Fruit fly (Drosophila melanogaster) whole organism, wandering third instar larva: ENCODE data around the gene CG32369.
A peak's percentile ranks its signal among the peaks of the same experiment; 100 is the strongest.

Source experiments
- Abd-B ChIP-seq: fragments of >200 bp; optimal IDR thresholded peaks from 2 replicates; lab custom pipeline; 2017; ENCODE audit warnings: missing biosample characterization, missing genetic modification characterization
- CG32264 ChIP-seq: fragments of 200-800 bp; sonication (Bioruptor generic); optimal IDR thresholded peaks from 2 replicates; lab custom pipeline; 2016; ENCODE audit warnings: missing biosample characterization, missing genetic modification characterization
- CrebA ChIP-seq: fragments of 200-800 bp; sonication (Bioruptor generic); optimal IDR thresholded peaks from 2 replicates; lab custom pipeline; 2016; ENCODE audit warnings: missing biosample characterization, mild to moderate bottlenecking, missing genetic modification characterization, borderline replicate concordance
- Dfd ChIP-seq: fragments of >200 bp; optimal IDR thresholded peaks from 2 replicates; lab custom pipeline; 2017; ENCODE audit warnings: missing biosample characterization, missing genetic modification characterization
- Dif ChIP-seq: fragments of 200-275, 200-300 bp; sonication (Bioruptor generic); optimal IDR thresholded peaks from 2 replicates; lab custom pipeline; 2018; ENCODE audit warnings: missing biosample characterization, missing genetic modification characterization; ENCODE audit not compliant: partially characterized antibody
- GATAd ChIP-seq: sonication (Bioruptor generic); optimal IDR thresholded peaks from 2 replicates; lab custom pipeline; 2016; ENCODE audit warnings: missing biosample characterization, missing genetic modification characterization
- HLH106 ChIP-seq: fragments of 200-800 bp; optimal IDR thresholded peaks from 3 replicates; lab custom pipeline; 2019; ENCODE audit warnings: missing biosample characterization, mild to moderate bottlenecking, missing genetic modification characterization, moderate library complexity
- Hnf4 ChIP-seq: fragments of 200-800 bp; sonication (Bioruptor generic); optimal IDR thresholded peaks from 2 replicates; lab custom pipeline; 2016; ENCODE audit warnings: missing biosample characterization, mild to moderate bottlenecking, missing genetic modification characterization
- Hr78 ChIP-seq: fragments of >200 bp; optimal IDR thresholded peaks from 2 replicates; lab custom pipeline; 2017; ENCODE audit warnings: missing biosample characterization, missing genetic modification characterization
- Hr83 ChIP-seq: fragments of 200-300 bp; sonication (Bioruptor generic); optimal IDR thresholded peaks from 2 replicates; lab custom pipeline; 2016; ENCODE audit warnings: missing biosample characterization, mild to moderate bottlenecking, missing genetic modification characterization, moderate library complexity; ENCODE audit not compliant: poor library complexity, severe bottlenecking
- Jra ChIP-seq: sonication (Bioruptor generic); optimal IDR thresholded peaks from 2 replicates; lab custom pipeline; 2016; ENCODE audit warnings: missing biosample characterization, missing genetic modification characterization
- Mio ChIP-seq: sonication (Bioruptor generic); optimal IDR thresholded peaks from 2 replicates; lab custom pipeline; 2016; ENCODE audit warnings: missing biosample characterization, missing genetic modification characterization
- Myc ChIP-seq: fragments of >200 bp; optimal IDR thresholded peaks from 2 replicates; lab custom pipeline; 2017
- Rel ChIP-seq, 2 experiments: fragments of 200-800 bp; sonication (Bioruptor generic) in 1 of 2; optimal IDR thresholded peaks; 2 replicates in 1 of 2; 3 replicates in 1 of 2; lab custom pipeline; 2016 to 2019; ENCODE audit warnings: mild to moderate bottlenecking in 2 of 2, missing biosample characterization in 2 of 2, missing genetic modification characterization in 2 of 2, moderate library complexity in 1 of 2
- Sp1 ChIP-seq: fragments of 200-800 bp; sonication (Bioruptor generic); optimal IDR thresholded peaks from 3 replicates; lab custom pipeline; 2019; ENCODE audit warnings: missing biosample characterization, mild to moderate bottlenecking, missing genetic modification characterization, moderate library complexity
- Vsx2 ChIP-seq: fragments of 200-300, 225-300 bp; sonication (Bioruptor generic); optimal IDR thresholded peaks from 2 replicates; lab custom pipeline; 2018; ENCODE audit warnings: missing biosample characterization, missing genetic modification characterization; ENCODE audit not compliant: partially characterized antibody
- brk ChIP-seq: fragments of 200-800 bp; sonication (Bioruptor generic); optimal IDR thresholded peaks from 2 replicates; lab custom pipeline; 2016; ENCODE audit warnings: missing biosample characterization, mild to moderate bottlenecking, missing genetic modification characterization
- dl ChIP-seq, 2 experiments: fragments of 175-275, 200-275 bp in 1 of 2; fragments of 200-275 bp in 1 of 2; sonication (Bioruptor generic); optimal IDR thresholded peaks; lab custom pipeline; 2018; ENCODE audit warnings: mild to moderate bottlenecking in 2 of 2, missing biosample characterization in 2 of 2, missing genetic modification characterization in 2 of 2, moderate library complexity in 2 of 2; ENCODE audit not compliant: partially characterized antibody in 2 of 2, insufficient read depth in 1 of 2
- dmrt93B ChIP-seq: fragments of 200-800 bp; sonication (Bioruptor generic); optimal IDR thresholded peaks from 2 replicates; lab custom pipeline; 2018; ENCODE audit warnings: missing biosample characterization, mild to moderate bottlenecking, missing genetic modification characterization
- ey ChIP-seq: fragments of 200-800 bp; sonication (Bioruptor generic); optimal IDR thresholded peaks from 2 replicates; lab custom pipeline; 2016; ENCODE audit warnings: missing biosample characterization, missing genetic modification characterization
- foxo ChIP-seq, 2 experiments: fragments of 200-800 bp; sonication (Bioruptor generic); optimal IDR thresholded peaks; 2 replicates in 1 of 2; 3 replicates in 1 of 2; lab custom pipeline; 2016 to 2017; ENCODE audit warnings: missing biosample characterization in 2 of 2, missing genetic modification characterization in 2 of 2
- fru ChIP-seq: fragments of 200-800 bp; sonication (Bioruptor generic); optimal IDR thresholded peaks from 3 replicates; lab custom pipeline; 2016; ENCODE audit warnings: missing biosample characterization, mild to moderate bottlenecking, missing genetic modification characterization
- h ChIP-seq: fragments of 200-800 bp; sonication (Bioruptor generic); optimal IDR thresholded peaks from 3 replicates; lab custom pipeline; 2016; ENCODE audit warnings: missing biosample characterization, mild to moderate bottlenecking, missing genetic modification characterization
- jim ChIP-seq: fragments of 175-275, 200-325 bp; sonication (Bioruptor generic); optimal IDR thresholded peaks from 2 replicates; lab custom pipeline; 2016; ENCODE audit warnings: missing biosample characterization, mild to moderate bottlenecking, missing genetic modification characterization
- lola ChIP-seq: fragments of >200 bp; optimal IDR thresholded peaks from 2 replicates; lab custom pipeline; 2017; ENCODE audit warnings: missing biosample characterization, missing genetic modification characterization
- pan ChIP-seq: fragments of >200 bp; optimal IDR thresholded peaks from 2 replicates; lab custom pipeline; 2017
- psq ChIP-seq: fragments of 200-800 bp; sonication (Bioruptor generic); optimal IDR thresholded peaks from 3 replicates; lab custom pipeline; 2017; ENCODE audit warnings: missing biosample characterization, mild to moderate bottlenecking, missing genetic modification characterization, moderate library complexity
- rgr ChIP-seq: fragments of 200-800 bp; sonication (Bioruptor generic); optimal IDR thresholded peaks from 3 replicates; lab custom pipeline; 2016; ENCODE audit warnings: missing biosample characterization, mild to moderate bottlenecking, missing genetic modification characterization
- sage ChIP-seq: fragments of 200-800 bp; sonication (Bioruptor generic); optimal IDR thresholded peaks from 2 replicates; lab custom pipeline; 2016; ENCODE audit warnings: missing biosample characterization, mild to moderate bottlenecking, missing genetic modification characterization
- sv ChIP-seq: fragments of 200-800 bp; sonication (Bioruptor generic); optimal IDR thresholded peaks from 3 replicates; lab custom pipeline; 2016; ENCODE audit warnings: missing biosample characterization, missing genetic modification characterization
- tai ChIP-seq: sonication (Bioruptor generic); optimal IDR thresholded peaks from 2 replicates; lab custom pipeline; 2016; ENCODE audit warnings: missing biosample characterization, missing genetic modification characterization
- usp ChIP-seq: fragments of >200 bp; optimal IDR thresholded peaks from 2 replicates; lab custom pipeline; 2017; ENCODE audit warnings: missing biosample characterization, missing genetic modification characterization
- woc ChIP-seq: sonication (Bioruptor generic); optimal IDR thresholded peaks from 2 replicates; lab custom pipeline; 2016; ENCODE audit warnings: missing biosample characterization, mild to moderate bottlenecking, missing genetic modification characterization

The CG32369 gene

DNA sequence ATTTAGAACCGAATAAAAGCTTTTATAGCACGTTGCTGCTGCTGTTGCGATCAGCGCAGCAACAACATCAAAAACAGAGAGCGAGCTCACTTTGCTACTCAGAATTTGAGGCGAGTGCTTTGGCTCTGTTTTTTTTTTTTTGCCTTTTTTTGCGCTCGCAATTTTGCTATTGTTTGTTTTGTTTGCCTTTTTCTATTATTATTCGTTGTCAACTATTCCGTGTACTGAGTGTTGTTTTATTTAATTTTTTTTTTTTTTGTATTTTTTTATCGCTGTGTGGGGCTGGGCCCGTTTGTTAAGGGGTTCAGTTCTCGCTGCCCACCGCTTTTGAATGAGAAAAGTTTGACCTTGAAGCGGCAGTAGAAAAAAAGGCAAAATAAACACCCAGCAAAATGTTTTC lies 17.1 kb upstream of the CG32369 start:
- TF ChIP-seq lola (GFP tag; lab: Kevin White, UChicago): no peak
- no peak for TF ChIP-seq CrebA
- TF ChIP-seq sage (GFP tag; lab: Kevin White, UChicago): no peak
- TF ChIP-seq Hr78 (GFP tag; lab: Kevin White, UChicago): no peak
- no peak for TF ChIP-seq sv (GFP tag; lab: Kevin White, UChicago)
- TF ChIP-seq HLH106: no peak
- TF ChIP-seq Mio: no peak
- no peak for TF ChIP-seq woc (GFP tag; lab: Kevin White, UChicago)
- no peak for TF ChIP-seq usp (GFP tag; lab: Kevin White, UChicago)
- TF ChIP-seq dmrt93B: no peak
- TF ChIP-seq pan (lab: Kevin White, UChicago): no peak
- TF ChIP-seq Sp1 (GFP tag; lab: Kevin White, UChicago): no peak
- no peak for TF ChIP-seq ey (GFP tag; lab: Kevin White, UChicago)
- TF ChIP-seq h (GFP tag; lab: Kevin White, UChicago): no peak
- no peak for TF ChIP-seq Dif
- no peak for TF ChIP-seq Hr83 (GFP tag; lab: Kevin White, UChicago)
- TF ChIP-seq Hnf4 (GFP tag; lab: Kevin White, UChicago): no peak
- no peak for TF ChIP-seq jim
- no peak for TF ChIP-seq brk (GFP tag; lab: Kevin White, UChicago)

DNA sequence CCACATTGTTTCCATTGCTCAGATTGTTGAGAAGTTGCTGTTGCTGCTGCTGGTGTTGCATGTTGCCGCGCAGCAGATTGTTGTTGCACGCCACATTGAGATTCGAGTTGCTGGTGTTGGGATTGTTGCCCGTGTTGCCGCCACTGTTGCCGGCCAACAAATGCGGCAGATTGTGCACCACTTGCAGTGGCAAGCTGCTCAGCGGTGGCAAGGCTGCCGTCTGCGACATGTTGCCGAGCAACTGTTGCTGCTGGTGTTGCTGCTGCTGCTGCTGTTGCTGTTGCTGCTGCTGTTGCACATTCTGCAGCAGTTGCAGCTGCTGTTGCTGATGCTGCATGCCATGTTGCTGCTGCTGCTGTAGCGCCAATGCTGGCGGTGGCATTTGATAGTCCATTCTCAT lies 16.6 kb upstream of the CG32369 start:
- peak; percentile 77 for TF ChIP-seq Dfd (GFP tag; lab: Kevin White, UChicago)
- no peak for TF ChIP-seq woc (GFP tag; lab: Kevin White, UChicago)

DNA sequence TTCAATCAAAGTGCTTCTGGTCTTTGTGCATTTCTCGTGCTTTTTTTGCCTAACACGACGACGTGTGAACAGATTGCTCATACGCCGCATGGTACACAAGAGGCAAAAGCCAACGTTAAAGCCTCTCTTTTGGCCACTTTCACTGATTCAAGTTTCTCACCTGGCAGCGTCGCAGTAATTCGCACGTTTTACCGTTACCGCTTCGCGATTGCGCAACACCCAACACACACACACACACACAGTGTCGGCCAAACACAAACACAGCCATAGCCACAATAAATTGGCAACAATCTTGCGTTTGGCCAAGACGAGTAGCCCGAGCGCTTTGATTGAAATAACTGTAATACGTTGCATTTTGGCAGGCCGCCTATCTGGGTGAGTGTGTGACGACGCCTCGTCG lies 13.6 kb upstream of the CG32369 start:
- no peak for TF ChIP-seq CG32264 (GFP tag; lab: Kevin White, UChicago)
- peak; percentile 51 for TF ChIP-seq Dfd (GFP tag; lab: Kevin White, UChicago)
- TF ChIP-seq Dif: no peak
- no peak for TF ChIP-seq Mio
- TF ChIP-seq GATAd (GFP tag; lab: Kevin White, UChicago): no peak

DNA sequence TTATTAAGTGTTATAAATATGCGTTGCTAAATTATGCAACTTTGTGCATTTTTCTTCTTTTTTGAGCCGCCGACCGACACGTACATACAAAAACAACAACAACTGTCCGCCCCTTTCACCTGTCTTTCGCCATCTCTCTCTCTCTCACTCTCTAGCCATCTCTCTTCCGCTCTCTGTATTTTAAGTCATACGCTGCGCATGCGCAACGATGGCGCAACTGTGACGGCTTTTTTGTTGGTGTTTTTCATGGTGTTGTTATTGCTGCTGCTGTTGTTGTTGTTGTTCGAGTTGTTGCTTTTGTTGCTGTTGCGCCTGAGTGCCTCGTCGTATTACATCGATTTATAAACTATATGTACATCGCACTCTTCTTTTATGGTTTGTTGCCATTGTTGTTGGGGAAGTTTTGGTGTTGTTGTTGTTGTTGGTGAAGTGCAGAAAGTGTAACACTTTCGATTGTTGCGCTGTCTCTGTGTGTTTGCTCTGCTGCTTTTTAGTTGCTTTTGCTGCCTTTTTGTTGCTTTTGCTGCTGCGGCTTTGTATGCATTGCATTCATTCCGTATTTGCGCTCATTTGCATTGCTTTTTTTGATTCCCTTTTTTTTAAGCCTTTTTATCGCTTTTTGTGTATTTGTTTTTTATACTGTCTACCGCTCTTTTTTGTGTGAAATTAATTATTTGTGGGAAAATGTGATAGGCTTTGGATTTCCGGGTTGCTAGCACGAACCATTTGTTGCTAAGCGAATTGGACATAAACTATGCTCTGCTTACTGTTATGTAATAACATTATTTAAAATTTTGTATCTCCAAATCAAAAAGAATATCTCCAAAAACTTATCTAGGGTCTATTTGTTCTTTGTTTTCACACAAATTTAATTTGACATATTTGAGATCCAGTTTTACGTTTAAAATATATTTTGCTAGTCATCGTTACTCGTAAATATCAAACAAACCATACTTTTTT lies 12.3 kb upstream of the CG32369 start:
- TF ChIP-seq HLH106: no peak
- no peak for TF ChIP-seq Vsx2 (GFP tag; lab: Kevin White, UChicago)
- TF ChIP-seq sage (GFP tag; lab: Kevin White, UChicago): no peak
- no peak for TF ChIP-seq rgr
- TF ChIP-seq Jra (GFP tag; lab: Kevin White, UChicago): no peak
- no peak for TF ChIP-seq Hnf4 (GFP tag; lab: Kevin White, UChicago)
- TF ChIP-seq Dfd (GFP tag; lab: Kevin White, UChicago): no peak
- TF ChIP-seq CrebA: no peak
- TF ChIP-seq usp (GFP tag; lab: Kevin White, UChicago): no peak
- no peak for TF ChIP-seq Mio
- no peak for TF ChIP-seq tai
- TF ChIP-seq foxo (GFP tag; optimal IDR thresholded peaks at IDR 0.05; lab: Kevin White, UChicago): no peak

DNA sequence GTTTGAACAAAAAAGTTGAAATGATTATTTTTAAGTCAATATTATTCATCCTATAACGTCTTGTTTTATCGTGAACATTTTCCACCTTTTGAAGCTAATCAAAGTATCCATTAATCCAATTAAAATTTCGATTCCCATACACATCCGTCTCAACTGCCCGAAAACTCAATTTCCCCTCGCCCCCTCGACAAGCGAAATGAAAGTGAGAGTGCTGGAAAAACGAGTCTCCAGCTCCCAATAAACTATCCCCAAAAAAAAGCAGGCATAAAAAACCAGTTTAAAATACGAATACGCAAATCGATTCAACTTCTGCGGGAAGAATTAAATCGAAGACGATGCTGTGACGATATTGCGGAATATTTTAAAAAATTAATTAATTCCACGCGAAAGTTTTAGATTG lies 11.5 kb upstream of the CG32369 start:
- TF ChIP-seq Myc: no peak
- TF ChIP-seq CrebA: no peak
- TF ChIP-seq Rel (GFP tag; optimal IDR thresholded peaks at IDR 0.05; lab: Kevin White, UChicago): no peak
- TF ChIP-seq Rel (tag; optimal IDR thresholded peaks at IDR 0.05; lab: Kevin White, UChicago): no peak
- no peak for TF ChIP-seq Dif
- no peak for TF ChIP-seq dl (GFP tag; optimal IDR thresholded peaks at IDR 0.05; lab: Kevin White, UChicago; ENCODE audit: insufficient read depth in 1 of 2, partially characterized antibody in 2 of 2)
- TF ChIP-seq sage (GFP tag; lab: Kevin White, UChicago): no peak
- TF ChIP-seq h (GFP tag; lab: Kevin White, UChicago): no peak
- TF ChIP-seq fru (GFP tag; lab: Kevin White, UChicago): no peak
- TF ChIP-seq pan (lab: Kevin White, UChicago): no peak
- no peak for TF ChIP-seq Abd-B (GFP tag; lab: Kevin White, UChicago)
- no peak for TF ChIP-seq Sp1 (GFP tag; lab: Kevin White, UChicago)
- no peak for TF ChIP-seq tai
- TF ChIP-seq Hnf4 (GFP tag; lab: Kevin White, UChicago): no peak
- no peak for TF ChIP-seq ey (GFP tag; lab: Kevin White, UChicago)
- TF ChIP-seq psq: no peak
- no peak for TF ChIP-seq GATAd (GFP tag; lab: Kevin White, UChicago)
- no peak for TF ChIP-seq woc (GFP tag; lab: Kevin White, UChicago)
- TF ChIP-seq, all 38 proteins: peak for 0
